Fruit fly (Drosophila melanogaster) ovary, adult (tissue): ENCODE results near the gene CG5989.

Experiments used
- CG17801 ChIP-seq: fragments of 200-800 bp; optimal IDR thresholded peaks from 2 replicates; lab custom pipeline; 2019; ENCODE audit warnings: missing biosample characterization, mild to moderate bottlenecking, missing genetic modification characterization, moderate library complexity; ENCODE audit not compliant: partially characterized antibody

Gene CG5989

dm6 chr3L:8559754-8560328 lies 44.1 kb downstream of the CG5989 start:
- no peak for TF ChIP-seq CG17801

- TF ChIP-seq CG17801, result no peak
These were observed 46.9 kb downstream of the CG5989 start for dm6 chr3L:8557018-8557417.

DNA sequence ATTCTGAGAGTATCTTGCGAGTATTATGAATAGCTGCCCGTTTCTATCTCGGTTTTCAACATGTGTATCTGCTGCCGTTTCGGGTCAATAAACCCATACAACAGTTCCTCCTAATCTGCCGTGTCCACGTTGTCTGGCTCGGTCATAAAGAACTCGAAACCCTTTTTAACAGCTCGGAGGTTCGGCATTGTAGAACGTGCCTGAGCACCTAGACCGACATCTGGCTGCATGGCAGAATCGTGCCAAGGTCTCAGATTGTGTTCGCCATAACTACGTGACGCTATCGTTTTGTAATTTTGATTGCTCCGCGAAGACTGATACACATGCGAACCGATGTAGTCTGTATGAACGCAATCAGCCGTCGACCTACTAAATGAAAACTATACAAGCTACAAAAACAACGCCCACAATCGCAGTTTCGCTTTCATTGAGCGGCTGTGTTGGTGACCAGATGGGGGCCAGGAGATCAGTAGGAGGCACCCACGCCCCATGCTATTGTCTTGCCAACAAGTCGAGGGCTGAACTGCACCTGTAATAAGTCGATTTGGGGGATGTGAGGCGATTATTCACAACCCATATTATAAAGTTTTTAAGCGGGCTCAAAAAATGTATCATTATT lies 49.8 kb downstream of the CG5989 start:
- TF ChIP-seq CG17801, result no peak

dm6 chr3L:8553125-8553524 lies 50.8 kb downstream of the CG5989 start:
- TF ChIP-seq CG17801, result no peak
